Worm (Caenorhabditis elegans) whole organism, late embryonic: ENCODE data around the gene nlp-49.

Experiments used
- Y22D7AL.16 ChIP-seq: sonication (generic microtip); optimal IDR thresholded peaks from 2 replicates; lab custom pipeline; 2016; ENCODE audit warnings: missing genetic modification characterization, missing compliant biosample characterization
- ceh-14 ChIP-seq: sonication (generic microtip); optimal IDR thresholded peaks from 2 replicates; lab custom pipeline; 2016; ENCODE audit warnings: missing genotype, missing genetic modification characterization, missing compliant biosample characterization
- ceh-30 ChIP-seq: fragments of 150-350 bp; optimal IDR thresholded peaks from 2 replicates; lab custom pipeline; 2014; ENCODE audit warnings: missing biosample characterization, missing genetic modification characterization
- ets-4 ChIP-seq: sonication (generic microtip); optimal IDR thresholded peaks from 2 replicates; lab custom pipeline; 2016; ENCODE audit warnings: missing genetic modification characterization, missing compliant biosample characterization
- fkh-10 ChIP-seq: fragments of 150-350 bp; optimal IDR thresholded peaks from 2 replicates; lab custom pipeline; 2014; ENCODE audit warnings: missing biosample characterization, missing genetic modification reagents, missing genetic modification characterization
- hlh-13 ChIP-seq: fragments of 200-800 bp; sonication (Bioruptor generic); optimal IDR thresholded peaks from 2 replicates; lab custom pipeline; 2018; ENCODE audit warnings: mild to moderate bottlenecking, missing genetic modification characterization, missing compliant biosample characterization
- rnt-1 ChIP-seq: sonication (generic microtip); optimal IDR thresholded peaks from 2 replicates; lab custom pipeline; 2016; ENCODE audit warnings: missing genetic modification characterization, missing compliant biosample characterization

- no peak for TF ChIP-seq hlh-13 (GFP tag; lab: Kevin White, UChicago)
- no peak for TF ChIP-seq ceh-14
- TF ChIP-seq ets-4 (tag; lab: Kevin White, UChicago), result no peak
- no peak for TF ChIP-seq fkh-10 (GFP tag; lab: Kevin White, UChicago)
- no peak for TF ChIP-seq Y22D7AL.16 (tag; lab: Kevin White, UChicago)
- no peak for TF ChIP-seq rnt-1
- TF ChIP-seq ceh-30 (tag; lab: Kevin White, UChicago), result no peak
Measured at ce11 chrX:5953174-5953573, 48.7 kb downstream of the nlp-49 start, which contains the start of the genes R07E4.5 and R07E4.3.
